Worm (Caenorhabditis elegans) whole organism, early embryonic: ENCODE measurements around the gene F14H3.14.

Experiments
- B0310.2 ChIP-seq: sonication (generic microtip); optimal IDR thresholded peaks from 2 replicates; lab custom pipeline; 2016; ENCODE audit warnings: mild to moderate bottlenecking, missing genetic modification characterization, missing compliant biosample characterization
- F13C5.2 ChIP-seq: sonication (generic microtip); optimal IDR thresholded peaks from 2 replicates; lab custom pipeline; 2017; ENCODE audit warnings: mild to moderate bottlenecking, missing genetic modification characterization, inconsistent platforms, missing compliant biosample characterization
- aly-1 ChIP-seq: sonication (generic microtip); optimal IDR thresholded peaks from 2 replicates; lab custom pipeline; 2016; ENCODE audit warnings: missing genetic modification characterization, missing compliant biosample characterization
- ama-1 ChIP-seq: fragments of 150-350 bp; optimal IDR thresholded peaks from 2 replicates; lab custom pipeline; 2014
- ceh-13 ChIP-seq: fragments of 200-800 bp; sonication (Bioruptor generic); optimal IDR thresholded peaks from 2 replicates; lab custom pipeline; 2018; ENCODE audit warnings: mild to moderate bottlenecking, missing genetic modification characterization, missing compliant biosample characterization
- ceh-36 ChIP-seq: sonication (generic microtip); optimal IDR thresholded peaks from 2 replicates; lab custom pipeline; 2016; ENCODE audit warnings: missing genetic modification characterization, inconsistent platforms, missing compliant biosample characterization
- flt-1 ChIP-seq: fragments of 200-800 bp; sonication (Bioruptor generic); IDR thresholded peaks from 2 replicates; pipeline ENCODE4 v1.3.6; 2022; ENCODE audit warnings: missing genetic modification characterization, missing compliant biosample characterization
- hmbx-1 ChIP-seq: sonication (generic microtip); optimal IDR thresholded peaks from 2 replicates; lab custom pipeline; 2016; ENCODE audit warnings: mild to moderate bottlenecking, missing genetic modification characterization, missing compliant biosample characterization
- hnd-1 ChIP-seq: sonication (generic microtip); optimal IDR thresholded peaks from 2 replicates; lab custom pipeline; 2016; ENCODE audit warnings: missing genetic modification characterization, missing compliant biosample characterization
- pes-1 ChIP-seq: fragments of 200-800 bp; sonication (Bioruptor generic); IDR thresholded peaks from 2 replicates; pipeline ENCODE4 v1.3.6; 2022; ENCODE audit warnings: missing genetic modification reagents, missing genetic modification characterization, missing compliant biosample characterization
- scrt-1 ChIP-seq: fragments of 200-800 bp; sonication (Bioruptor generic); IDR thresholded peaks from 2 replicates; pipeline ENCODE4 v1.3.6; 2022; ENCODE audit warnings: missing genetic modification characterization, missing compliant biosample characterization
- sea-1 ChIP-seq: fragments of 200-800 bp; sonication (Bioruptor generic); conservative IDR thresholded peaks from 2 replicates; pipeline ENCODE4 v1.3.6; 2022; ENCODE audit warnings: missing genetic modification characterization, missing compliant biosample characterization
- tbx-11 ChIP-seq: fragments of 200-800 bp; sonication (Bioruptor generic); IDR thresholded peaks from 2 replicates; pipeline ENCODE4 v1.3.6; 2022; ENCODE audit warnings: missing genetic modification characterization, missing compliant biosample characterization
- tbx-37 ChIP-seq: fragments of 200-800 bp; sonication (Bioruptor generic); conservative IDR thresholded peaks from 2 replicates; pipeline ENCODE4 v1.3.6; 2022; ENCODE audit warnings: missing genetic modification reagents, missing genetic modification characterization, missing compliant biosample characterization
- tra-4 ChIP-seq: sonication (generic microtip); optimal IDR thresholded peaks from 2 replicates; lab custom pipeline; 2017; ENCODE audit warnings: missing genetic modification characterization, missing compliant biosample characterization

F14H3.14 gene

DNA sequence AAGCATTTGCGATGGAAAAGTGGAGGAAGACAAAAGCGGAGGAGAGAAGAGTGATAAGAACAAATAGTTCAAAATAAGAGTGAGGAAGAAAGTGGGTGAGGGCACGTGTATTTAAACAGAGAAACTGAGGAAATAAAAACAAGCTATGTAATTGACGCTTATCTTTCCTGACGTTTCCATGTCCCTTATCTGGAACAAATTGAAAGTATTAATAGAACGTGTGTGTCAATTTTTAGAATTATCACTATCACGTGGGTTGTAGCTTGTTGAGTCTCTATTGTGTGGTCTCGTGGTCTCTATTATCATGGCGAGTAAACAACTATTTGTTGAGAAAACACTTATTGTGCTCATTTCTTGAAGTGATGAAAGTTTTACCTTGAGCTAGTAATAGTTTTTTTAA, 16.9 kb downstream of the F14H3.14 start, which contains the start of gene T10C6.15:
TSS of gene T10C6.15 (minus strand) at position 104 of the 400 bp plus-strand sequence.
- TF ChIP-seq ceh-36 (tag; lab: Kevin White, UChicago), result no peak
- TF ChIP-seq hnd-1 (tag; lab: Kevin White, UChicago), result no peak
- no peak for TF ChIP-seq aly-1
- TF ChIP-seq B0310.2 (tag; lab: Kevin White, UChicago), result no peak
- no peak for TF ChIP-seq F13C5.2 (tag; lab: Kevin White, UChicago)
- TF ChIP-seq tra-4 (tag; lab: Kevin White, UChicago), result no peak
- TF ChIP-seq ceh-13 (GFP tag; lab: Kevin White, UChicago), result no peak

DNA sequence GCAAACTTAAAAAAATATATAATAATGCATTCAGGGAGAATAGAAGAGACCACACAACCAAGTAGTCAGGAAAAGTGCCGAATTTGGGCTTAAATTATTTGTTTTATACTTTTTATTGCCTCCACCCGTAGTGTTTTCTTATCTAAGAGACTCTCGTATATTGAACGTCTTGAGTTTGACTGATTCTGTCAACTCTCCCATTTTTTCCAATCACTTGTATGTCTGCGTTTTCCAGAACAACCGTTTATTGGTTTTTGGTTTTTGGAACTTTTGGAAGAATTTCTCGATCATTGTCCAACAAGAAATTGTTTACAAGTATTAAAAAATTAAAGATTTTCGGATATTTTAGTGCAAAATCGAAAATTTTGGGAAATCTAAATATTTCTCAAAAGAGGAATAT, 19.0 kb downstream of the F14H3.14 start:
- no peak for TF ChIP-seq sea-1 (GFP tag; lab: Robert Waterston, UW)

DNA sequence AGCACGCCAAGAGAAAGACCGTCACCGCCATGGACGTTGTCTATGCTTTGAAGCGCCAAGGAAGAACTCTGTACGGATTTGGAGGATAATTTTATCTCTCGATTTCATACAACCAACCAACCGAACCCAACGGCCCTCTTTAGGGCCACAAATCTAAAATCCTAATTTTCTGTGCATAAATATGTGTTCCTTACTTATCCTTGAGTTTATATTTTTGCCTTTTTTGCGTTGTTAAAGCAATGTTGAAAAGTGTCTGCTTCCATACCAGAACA, 20.0 kb downstream of the F14H3.14 start:
- peak; percentile 83 for TF ChIP-seq ama-1 (lab: Kevin White, UChicago)
- TF ChIP-seq ceh-36 (tag; lab: Kevin White, UChicago), result peak; percentile 3
- TF ChIP-seq B0310.2 (tag; lab: Kevin White, UChicago), result peak; percentile 32
- TF ChIP-seq hnd-1 (tag; lab: Kevin White, UChicago), result no peak
- peak; percentile 81 for TF ChIP-seq aly-1
- TF ChIP-seq tbx-11 (GFP tag; lab: Robert Waterston, UW), result 0 out of 2 replicates have a peak, but pooled peaks have one; percentile 1

DNA sequence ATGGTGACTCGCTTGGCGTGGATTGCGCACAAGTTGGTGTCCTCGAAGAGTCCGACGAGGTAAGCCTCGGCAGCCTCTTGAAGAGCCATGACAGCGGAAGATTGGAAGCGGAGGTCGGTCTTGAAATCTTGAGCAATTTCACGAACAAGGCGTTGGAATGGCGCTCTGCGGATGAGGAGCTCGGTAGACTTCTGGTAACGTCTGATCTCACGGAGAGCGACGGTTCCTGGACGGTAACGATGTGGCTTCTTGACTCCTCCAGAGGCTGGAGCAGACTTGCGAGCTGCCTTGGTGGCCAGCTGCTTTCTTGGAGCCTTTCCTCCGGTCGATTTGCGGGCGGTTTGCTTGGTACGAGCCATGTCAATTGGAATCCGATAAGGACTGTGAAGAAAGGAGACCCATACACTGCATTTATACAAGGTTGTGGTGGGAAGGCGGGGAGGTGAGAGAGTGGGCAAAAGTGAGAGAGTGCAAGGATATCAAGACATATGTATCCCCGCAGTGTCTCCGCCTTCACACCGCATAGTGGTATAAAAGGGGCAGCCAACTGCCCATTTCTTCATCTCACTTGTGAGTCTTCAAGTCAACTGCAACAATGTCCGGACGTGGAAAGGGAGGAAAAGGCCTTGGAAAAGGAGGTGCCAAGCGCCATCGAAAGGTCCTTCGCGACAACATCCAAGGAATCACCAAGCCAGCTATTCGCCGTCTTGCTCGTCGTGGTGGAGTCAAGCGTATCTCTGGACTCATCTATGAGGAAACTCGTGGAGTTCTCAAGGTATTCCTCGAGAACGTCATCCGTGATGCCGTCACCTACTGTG, 20.6 kb downstream of the F14H3.14 start, which contains the start of the genes his-2 and his-1:
TSS of gene his-2 (minus strand) at position 359 of the 818 bp plus-strand sequence.
TSS of gene his-1 (plus strand) at position 596 of the 818 bp plus-strand sequence.
- TF ChIP-seq ama-1 (lab: Kevin White, UChicago), result peak; percentile 95
- TF ChIP-seq flt-1 (GFP tag; lab: Robert Waterston, UW), result peak; percentile 43
- TF ChIP-seq pes-1, result peak; percentile 73
- TF ChIP-seq aly-1, result peak; percentile 61
- peak; percentile 47; the same call in 1 of the 2 replicates for TF ChIP-seq sea-1 (GFP tag; lab: Robert Waterston, UW)
- peak; percentile 49; the same call in 1 of the 2 replicates for TF ChIP-seq tbx-11 (GFP tag; lab: Robert Waterston, UW)

- TF ChIP-seq flt-1 (GFP tag; lab: Robert Waterston, UW) (no peak), tra-4 (tag; lab: Kevin White, UChicago) (no peak), hnd-1 (tag; lab: Kevin White, UChicago) (no peak), sea-1 (GFP tag; lab: Robert Waterston, UW) (no peak)
Measured at ce11 chrV:16041412-16041811, 21.3 kb downstream of the F14H3.14 start.

DNA sequence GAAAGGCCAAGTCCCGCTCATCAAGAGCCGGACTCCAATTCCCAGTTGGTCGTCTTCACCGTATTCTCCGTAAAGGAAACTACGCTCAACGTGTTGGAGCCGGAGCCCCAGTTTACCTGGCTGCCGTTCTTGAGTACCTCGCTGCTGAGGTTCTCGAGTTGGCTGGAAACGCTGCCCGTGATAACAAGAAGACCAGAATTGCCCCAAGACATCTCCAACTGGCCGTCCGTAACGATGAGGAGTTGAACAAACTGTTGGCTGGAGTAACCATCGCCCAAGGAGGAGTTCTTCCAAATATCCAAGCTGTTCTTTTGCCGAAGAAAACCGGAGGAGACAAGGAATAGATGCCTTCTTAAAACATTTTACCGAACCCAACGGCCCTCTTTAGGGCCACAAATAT, 21.8 kb downstream of the F14H3.14 start:
- TF ChIP-seq hmbx-1 (tag; lab: Kevin White, UChicago), result peak; percentile 8
- TF ChIP-seq pes-1, result peak; percentile 61
- TF ChIP-seq scrt-1 (GFP tag; lab: Robert Waterston, UW), result 0 out of 2 replicates have a peak, but pooled peaks have one; percentile 17
- peak; percentile 77 for TF ChIP-seq ama-1 (lab: Kevin White, UChicago)
- TF ChIP-seq flt-1 (GFP tag; lab: Robert Waterston, UW), result 0 out of 2 replicates have a peak, but pooled peaks have one; percentile 6
- peak; percentile 45 for TF ChIP-seq aly-1

ce11 chrV:16040140-16040827, 22.4 kb downstream of the F14H3.14 start, which contains the start of the genes his-4 and his-3:
TSS of gene his-4 (minus strand) at chrV:16040515.
TSS of gene his-3 (plus strand) at chrV:16040808.
- TF ChIP-seq sea-1 (GFP tag; lab: Robert Waterston, UW) (peak; percentile 69), tbx-11 (GFP tag; lab: Robert Waterston, UW) (0 out of 2 replicates have a peak, but pooled peaks have one; percentile 4), flt-1 (GFP tag; lab: Robert Waterston, UW) (peak; percentile 59; the same call in 1 of the 2 replicates), aly-1 (peak; percentile 58), pes-1 (peak; percentile 80), tbx-37 (GFP tag; lab: Robert Waterston, UW) (0 out of 2 replicates have a peak, but pooled peaks have one; percentile 9), ama-1 (lab: Kevin White, UChicago) (peak; percentile 87)

DNA sequence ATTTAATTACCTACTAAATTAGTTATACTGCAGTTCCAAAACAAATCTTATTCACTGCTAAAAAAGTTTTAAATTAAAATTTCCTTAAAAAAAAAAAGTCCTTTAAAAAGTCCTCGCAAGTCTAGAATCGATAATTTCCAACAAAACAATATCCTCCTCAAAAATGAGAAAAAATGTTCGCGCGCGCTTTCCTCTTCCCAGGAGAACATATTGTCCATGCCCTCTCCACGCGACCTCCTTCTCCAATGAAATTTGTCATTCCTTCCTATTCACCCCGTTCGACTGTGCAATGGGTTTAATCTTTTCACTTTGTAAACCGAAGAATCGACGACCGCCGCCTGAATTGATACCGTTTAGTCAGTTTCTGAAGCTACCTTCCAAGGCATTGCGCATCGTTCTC, 26.5 kb downstream of the F14H3.14 start, which contains the start of gene T10C6.10:
TSS of gene T10C6.10 (plus strand) at position 248 of the 400 bp plus-strand sequence.
- TF ChIP-seq pes-1 (no peak), hmbx-1 (tag; lab: Kevin White, UChicago) (no peak), tra-4 (tag; lab: Kevin White, UChicago) (no peak), tbx-11 (GFP tag; lab: Robert Waterston, UW) (no peak), ceh-36 (tag; lab: Kevin White, UChicago) (no peak), B0310.2 (tag; lab: Kevin White, UChicago) (no peak), tbx-37 (GFP tag; lab: Robert Waterston, UW) (no peak)

DNA sequence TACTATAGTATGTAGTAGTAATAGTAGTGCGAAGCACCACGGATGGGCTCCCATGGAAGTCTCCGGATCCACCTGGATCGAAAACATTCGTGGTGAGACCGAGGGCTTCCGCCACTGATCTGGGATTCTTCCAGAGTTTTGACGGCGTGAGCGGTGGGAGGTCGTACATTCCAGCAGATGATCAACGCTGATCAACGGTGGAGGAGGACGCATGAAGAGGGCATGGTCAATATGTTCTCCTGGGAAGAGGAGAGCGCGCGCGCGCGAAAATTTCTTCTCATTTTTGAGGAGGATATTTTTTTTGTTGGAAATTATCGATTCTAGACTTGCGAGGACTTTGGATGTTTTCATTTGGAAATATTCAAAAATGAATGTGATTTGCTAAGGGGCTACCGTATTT, 29.2 kb downstream of the F14H3.14 start:
- no peak for TF ChIP-seq hnd-1 (tag; lab: Kevin White, UChicago)
